Worm (Caenorhabditis elegans) whole organism, early embryonic: Measurements from ENCODE around the gene F45G2.9.

Experiments used
- B0310.2 ChIP-seq: sonication (generic microtip); optimal IDR thresholded peaks from 2 replicates; lab custom pipeline; 2016; ENCODE audit warnings: mild to moderate bottlenecking, missing genetic modification characterization, missing compliant biosample characterization
- F13C5.2 ChIP-seq: sonication (generic microtip); optimal IDR thresholded peaks from 2 replicates; lab custom pipeline; 2017; ENCODE audit warnings: mild to moderate bottlenecking, missing genetic modification characterization, inconsistent platforms, missing compliant biosample characterization
- aly-1 ChIP-seq: sonication (generic microtip); optimal IDR thresholded peaks from 2 replicates; lab custom pipeline; 2016; ENCODE audit warnings: missing genetic modification characterization, missing compliant biosample characterization
- ama-1 ChIP-seq: fragments of 150-350 bp; optimal IDR thresholded peaks from 2 replicates; lab custom pipeline; 2014
- ceh-36 ChIP-seq: sonication (generic microtip); optimal IDR thresholded peaks from 2 replicates; lab custom pipeline; 2016; ENCODE audit warnings: missing genetic modification characterization, inconsistent platforms, missing compliant biosample characterization
- flt-1 ChIP-seq: fragments of 200-800 bp; sonication (Bioruptor generic); IDR thresholded peaks from 2 replicates; pipeline ENCODE4 v1.3.6; 2022; ENCODE audit warnings: missing genetic modification characterization, missing compliant biosample characterization
- hmbx-1 ChIP-seq: sonication (generic microtip); optimal IDR thresholded peaks from 2 replicates; lab custom pipeline; 2016; ENCODE audit warnings: mild to moderate bottlenecking, missing genetic modification characterization, missing compliant biosample characterization
- hnd-1 ChIP-seq: sonication (generic microtip); optimal IDR thresholded peaks from 2 replicates; lab custom pipeline; 2016; ENCODE audit warnings: missing genetic modification characterization, missing compliant biosample characterization
- pes-1 ChIP-seq: fragments of 200-800 bp; sonication (Bioruptor generic); IDR thresholded peaks from 2 replicates; pipeline ENCODE4 v1.3.6; 2022; ENCODE audit warnings: missing genetic modification reagents, missing genetic modification characterization, missing compliant biosample characterization
- scrt-1 ChIP-seq: fragments of 200-800 bp; sonication (Bioruptor generic); IDR thresholded peaks from 2 replicates; pipeline ENCODE4 v1.3.6; 2022; ENCODE audit warnings: missing genetic modification characterization, missing compliant biosample characterization
- sea-1 ChIP-seq: fragments of 200-800 bp; sonication (Bioruptor generic); conservative IDR thresholded peaks from 2 replicates; pipeline ENCODE4 v1.3.6; 2022; ENCODE audit warnings: missing genetic modification characterization, missing compliant biosample characterization
- tbx-11 ChIP-seq: fragments of 200-800 bp; sonication (Bioruptor generic); IDR thresholded peaks from 2 replicates; pipeline ENCODE4 v1.3.6; 2022; ENCODE audit warnings: missing genetic modification characterization, missing compliant biosample characterization
- tbx-37 ChIP-seq: fragments of 200-800 bp; sonication (Bioruptor generic); conservative IDR thresholded peaks from 2 replicates; pipeline ENCODE4 v1.3.6; 2022; ENCODE audit warnings: missing genetic modification reagents, missing genetic modification characterization, missing compliant biosample characterization
- tra-4 ChIP-seq: sonication (generic microtip); optimal IDR thresholded peaks from 2 replicates; lab custom pipeline; 2017; ENCODE audit warnings: missing genetic modification characterization, missing compliant biosample characterization

DNA sequence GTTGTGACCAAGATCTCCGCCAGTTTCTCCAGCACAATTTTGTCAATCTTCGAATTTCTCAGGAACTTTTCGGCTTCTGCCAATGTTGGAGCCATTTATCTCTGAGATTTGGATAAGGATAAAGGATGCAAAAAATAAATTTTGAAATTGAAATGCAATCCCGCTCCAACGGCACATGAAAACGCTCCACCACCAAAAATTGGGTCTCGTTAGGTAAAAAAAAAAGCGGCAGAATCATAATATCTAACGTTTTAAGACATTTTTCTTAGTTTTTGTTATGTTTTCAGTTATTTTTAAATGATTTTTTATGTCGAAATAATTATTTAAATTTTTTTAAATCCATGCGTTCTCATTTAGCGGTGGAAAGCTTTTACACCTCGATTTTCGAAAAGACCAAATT, 2.3 kb downstream of the F45G2.9 start, which contains the start of gene F45G2.7:
- TF ChIP-seq scrt-1 (GFP tag; lab: Robert Waterston, UW), result no peak
- TF ChIP-seq ama-1 (lab: Kevin White, UChicago), result no peak
- no peak for TF ChIP-seq flt-1 (GFP tag; lab: Robert Waterston, UW)
- TF ChIP-seq tra-4 (tag; lab: Kevin White, UChicago), result no peak
- TF ChIP-seq sea-1 (GFP tag; lab: Robert Waterston, UW), result no peak
- TF ChIP-seq pes-1 (GFP tag; lab: Robert Waterston, UW), result no peak
- TF ChIP-seq hmbx-1 (tag; lab: Kevin White, UChicago), result no peak
- no peak for TF ChIP-seq hnd-1 (tag; lab: Kevin White, UChicago)
- TF ChIP-seq ceh-36 (tag; lab: Kevin White, UChicago), result no peak
- TF ChIP-seq B0310.2 (tag; lab: Kevin White, UChicago), result no peak
- TF ChIP-seq F13C5.2 (tag; lab: Kevin White, UChicago), result no peak
- no peak for TF ChIP-seq aly-1
- no peak for TF ChIP-seq tbx-11 (GFP tag; lab: Robert Waterston, UW)
- TF ChIP-seq tbx-37, result no peak
